In genomic region chr2L:9449257-9449972, dm6 we compare ENCODE assay signal across 1 fruit fly cellular context.
TF ChIP-seq lines count a peak whose summit lies in the region.

No protein-coding gene starts in this region.

TF ChIP-seq in whole organism, embryonic, 481 proteins besides CTCF, POLR2A, EP300 and RAD21 (continued from another document and continues in another):
- TF ChIP-seq Aef1 (GFP tag; IDR thresholded peaks at IDR 0.05; lab: Robert Waterston, UW) (peak; percentile 91), al (GFP tag; IDR thresholded peaks at IDR 0.05; lab: Robert Waterston, UW) (peak; percentile 94), E2f1 (GFP tag; IDR thresholded peaks at IDR 0.05; lab: Robert Waterston, UW) (peak; percentile 94), CG18619 (GFP tag; optimal IDR thresholded peaks at IDR 0.05; lab: Kevin White, UChicago) (peak; percentile 98), chif (GFP tag; optimal IDR thresholded peaks at IDR 0.05; lab: Kevin White, UChicago) (peak; percentile 62 to 85), CkIIα-i1 (GFP tag; IDR thresholded peaks at IDR 0.05; lab: Robert Waterston, UW) (peak; percentile 49; the same call in 1 of the 2 replicates), cad (GFP tag; optimal IDR thresholded peaks at IDR 0.05; lab: Kevin White, UChicago) (no peak), Vsx1 (GFP tag; optimal IDR thresholded peaks at IDR 0.05; lab: Kevin White, UChicago) (peak; percentile 92), CG10654 (GFP tag; optimal IDR thresholded peaks at IDR 0.05; lab: Kevin White, UChicago) (peak; percentile 91), gcm (GFP tag; optimal IDR thresholded peaks at IDR 0.05; lab: Kevin White, UChicago) (peak; percentile 95), sqz (GFP tag; optimal IDR thresholded peaks at IDR 0.05; lab: Kevin White, UChicago) (peak; percentile 87), HLH54F (GFP tag; optimal IDR thresholded peaks at IDR 0.05; lab: Kevin White, UChicago) (peak; percentile 53), CG13296 (GFP tag; optimal IDR thresholded peaks at IDR 0.05; lab: Kevin White, UChicago) (peak; percentile 93), CG15073 (GFP tag; optimal IDR thresholded peaks at IDR 0.05; lab: Kevin White, UChicago) (peak; percentile 56), wor (GFP tag; IDR thresholded peaks at IDR 0.05; lab: Robert Waterston, UW) (peak; percentile 90), CG9932 (GFP tag; IDR thresholded peaks at IDR 0.05; lab: Robert Waterston, UW) (peak; percentile 96), GATAe (GFP tag; conservative IDR thresholded peaks at IDR 0.05; lab: Robert Waterston, UW) (peak; percentile 87), cwo (GFP tag; optimal IDR thresholded peaks at IDR 0.05; lab: Kevin White, UChicago) (peak; percentile 91), CG1233 (GFP tag; optimal IDR thresholded peaks at IDR 0.05; lab: Kevin White, UChicago) (peak; percentile 95), CG13424 (tag; optimal IDR thresholded peaks at IDR 0.05; lab: Kevin White, UChicago) (peak; percentile 97), NFAT (GFP tag; IDR thresholded peaks at IDR 0.05; lab: Robert Waterston, UW) (peak; percentile 89), Meics (GFP tag; optimal IDR thresholded peaks at IDR 0.05; lab: Kevin White, UChicago) (peak; percentile 93), CG2875 (GFP tag; optimal IDR thresholded peaks at IDR 0.05; lab: Kevin White, UChicago) (peak; percentile 93), Dbx (GFP tag; IDR thresholded peaks at IDR 0.05; lab: Robert Waterston, UW) (peak; percentile 92), CG15696 (tag; optimal IDR thresholded peaks at IDR 0.05; lab: Kevin White, UChicago) (peak; percentile 98), fd96Cb (tag; optimal IDR thresholded peaks at IDR 0.05; lab: Kevin White, UChicago) (peak; percentile 97), sna (GFP tag; IDR thresholded peaks at IDR 0.05; lab: Robert Waterston, UW; ENCODE audit: partially characterized antibody) (no peak), CG14860 (GFP tag; IDR thresholded peaks at IDR 0.05; lab: Robert Waterston, UW; ENCODE audit: partially characterized antibody) (no peak), sr (GFP tag; IDR thresholded peaks at IDR 0.05; lab: Robert Waterston, UW) (peak; percentile 36; the same call in 2 of the 3 replicates), dati (GFP tag; IDR thresholded peaks at IDR 0.05; lab: Robert Waterston, UW) (peak; percentile 86), ase (GFP tag; IDR thresholded peaks at IDR 0.05; lab: Robert Waterston, UW) (peak; percentile 91), hbn (GFP tag; IDR thresholded peaks at IDR 0.05; lab: Robert Waterston, UW; ENCODE audit: partially characterized antibody) (no peak), CG30020 (tag; optimal IDR thresholded peaks at IDR 0.05; lab: Kevin White, UChicago) (peak; percentile 86), amos (GFP tag; IDR thresholded peaks at IDR 0.05; lab: Robert Waterston, UW; ENCODE audit: partially characterized antibody) (peak; percentile 37), CG12219 (GFP tag; optimal IDR thresholded peaks at IDR 0.05; lab: Kevin White, UChicago) (peak; percentile 94), bigmax (GFP tag; optimal IDR thresholded peaks at IDR 0.05; lab: Kevin White, UChicago) (no peak), dimm (GFP tag; IDR thresholded peaks at IDR 0.05; lab: Robert Waterston, UW) (peak; percentile 84), CG6272 (GFP tag; IDR thresholded peaks at IDR 0.05; lab: Robert Waterston, UW) (peak; percentile 94), fru (optimal IDR thresholded peaks at IDR 0.05; lab: Kevin White, UChicago) (no peak), CG7357 (GFP tag; IDR thresholded peaks at IDR 0.05; lab: Robert Waterston, UW) (peak; percentile 93), CG13775 (GFP tag; optimal IDR thresholded peaks at IDR 0.05; lab: Kevin White, UChicago) (peak; percentile 96), gt (GFP tag; IDR thresholded peaks at IDR 0.05; lab: Robert Waterston, UW) (peak; percentile 88), CG7839 (tag; optimal IDR thresholded peaks at IDR 0.05; lab: Kevin White, UChicago) (peak; percentile 97), Gug (GFP tag; IDR thresholded peaks at IDR 0.05; lab: Robert Waterston, UW) (peak; percentile 92), usp (GFP tag; optimal IDR thresholded peaks at IDR 0.05; lab: Kevin White, UChicago) (no peak), cg (GFP tag; optimal IDR thresholded peaks at IDR 0.05; lab: Kevin White, UChicago) (peak; percentile 88), ro (GFP tag; IDR thresholded peaks at IDR 0.05; lab: Robert Waterston, UW) (peak; percentile 87), Ets97D (GFP tag; optimal IDR thresholded peaks at IDR 0.05; lab: Kevin White, UChicago) (no peak), MESR4 (GFP tag; optimal IDR thresholded peaks at IDR 0.05; lab: Kevin White, UChicago) (peak; percentile 14), CG12744 (GFP tag; optimal IDR thresholded peaks at IDR 0.05; lab: Kevin White, UChicago) (peak; percentile 74), vfl (GFP tag; optimal IDR thresholded peaks at IDR 0.05; lab: Kevin White, UChicago) (peak; percentile 75), CG17802 (tag; optimal IDR thresholded peaks at IDR 0.05; lab: Kevin White, UChicago) (peak; percentile 62), Antp (GFP tag; optimal IDR thresholded peaks at IDR 0.05; lab: Kevin White, UChicago) (peak; percentile 82), bcd (GFP tag; optimal IDR thresholded peaks at IDR 0.05; lab: Kevin White, UChicago) (peak; percentile 94), dmrt11E (tag; optimal IDR thresholded peaks at IDR 0.05; lab: Kevin White, UChicago) (peak; percentile 99), CG1603 (tag; optimal IDR thresholded peaks at IDR 0.05; lab: Kevin White, UChicago) (peak; percentile 81), zf30C (GFP tag; optimal IDR thresholded peaks at IDR 0.05; lab: Kevin White, UChicago) (peak; percentile 100), pho (GFP tag; optimal IDR thresholded peaks at IDR 0.05; lab: Kevin White, UChicago) (peak; percentile 72), CG31365 (tag; optimal IDR thresholded peaks at IDR 0.05; lab: Kevin White, UChicago) (peak; percentile 62), insv (GFP tag; optimal IDR thresholded peaks at IDR 0.05; lab: Kevin White, UChicago) (peak in 1 of 2 experiments; percentile 79), Six4 (GFP tag; optimal IDR thresholded peaks at IDR 0.05; lab: Kevin White, UChicago) (peak; percentile 95), Fer3 (tag; optimal IDR thresholded peaks at IDR 0.05; lab: Kevin White, UChicago) (peak; percentile 87), Sox100B (GFP tag; optimal IDR thresholded peaks at IDR 0.05; lab: Kevin White, UChicago) (peak; percentile 98), CG2202 (tag; optimal IDR thresholded peaks at IDR 0.05; lab: Kevin White, UChicago) (peak; percentile 97), Doc3 (GFP tag; IDR thresholded peaks at IDR 0.05; lab: Robert Waterston, UW; ENCODE audit: partially characterized antibody) (no peak), bsh (GFP tag; optimal IDR thresholded peaks at IDR 0.05; lab: Kevin White, UChicago) (peak; percentile 89 to 94), br (optimal IDR thresholded peaks at IDR 0.05; lab: Kevin White, UChicago) (no peak), dm (GFP tag; optimal IDR thresholded peaks at IDR 0.05; lab: Kevin White, UChicago) (no peak), tup (GFP tag; optimal IDR thresholded peaks at IDR 0.05; lab: Kevin White, UChicago) (peak; percentile 66), Chrac-16 (GFP tag; optimal IDR thresholded peaks at IDR 0.05; lab: Kevin White, UChicago) (peak; percentile 95), jing (GFP tag; optimal IDR thresholded peaks at IDR 0.05; lab: Kevin White, UChicago) (peak; percentile 96), CG10147 (GFP tag; optimal IDR thresholded peaks at IDR 0.05; lab: Kevin White, UChicago) (peak; percentile 91), Dref (GFP tag; IDR thresholded peaks at IDR 0.05; lab: Robert Waterston, UW) (no peak), slou (GFP tag; optimal IDR thresholded peaks at IDR 0.05; lab: Kevin White, UChicago) (peak; percentile 95), bab2 (GFP tag; optimal IDR thresholded peaks at IDR 0.05; lab: Kevin White, UChicago) (peak; percentile 68), Jarid2 (GFP tag; optimal IDR thresholded peaks at IDR 0.05; lab: Kevin White, UChicago) (peak; percentile 94), CG33557 (GFP tag; optimal IDR thresholded peaks at IDR 0.05; lab: Kevin White, UChicago) (peak; percentile 98), Lim3 (GFP tag; IDR thresholded peaks at IDR 0.05; lab: Robert Waterston, UW) (peak; percentile 93), pb (GFP tag; optimal IDR thresholded peaks at IDR 0.05; lab: Kevin White, UChicago) (peak; percentile 69), dmrt99B (tag; optimal IDR thresholded peaks at IDR 0.05; lab: Kevin White, UChicago) (peak; percentile 98), CG3847 (GFP tag; IDR thresholded peaks at IDR 0.05; lab: Robert Waterston, UW) (peak; percentile 97), nau (GFP tag; optimal IDR thresholded peaks at IDR 0.05; lab: Kevin White, UChicago) (peak; percentile 84), E2f2 (GFP tag; IDR thresholded peaks at IDR 0.05; lab: Robert Waterston, UW) (peak; percentile 82), CG7271 (tag; optimal IDR thresholded peaks at IDR 0.05; lab: Kevin White, UChicago) (peak; percentile 75), ssp (GFP tag; IDR thresholded peaks at IDR 0.05; lab: Robert Waterston, UW) (peak; percentile 91), Oaz (GFP tag; IDR thresholded peaks at IDR 0.05; lab: Robert Waterston, UW) (peak; percentile 90), Dp (GFP tag; optimal IDR thresholded peaks at IDR 0.05; lab: Kevin White, UChicago) (peak; percentile 7), Dip3 (GFP tag; optimal IDR thresholded peaks at IDR 0.05; lab: Kevin White, UChicago) (peak; percentile 87), CG4617 (GFP tag; optimal IDR thresholded peaks at IDR 0.05; lab: Kevin White, UChicago; ENCODE audit: borderline replicate concordance) (peak; percentile 84), CG2120 (GFP tag; optimal IDR thresholded peaks at IDR 0.05; lab: Kevin White, UChicago) (peak; percentile 88), tll (GFP tag; optimal IDR thresholded peaks at IDR 0.05; lab: Kevin White, UChicago) (peak; percentile 53 to 77), CG17328 (GFP tag; IDR thresholded peaks at IDR 0.05; lab: Robert Waterston, UW) (peak; percentile 93), pzg (GFP tag; optimal IDR thresholded peaks at IDR 0.05; lab: Kevin White, UChicago) (peak; percentile 8), nerfin-1 (tag; optimal IDR thresholded peaks at IDR 0.05; lab: Kevin White, UChicago) (peak; percentile 95), CG4730 (GFP tag; IDR thresholded peaks at IDR 0.05; lab: Robert Waterston, UW) (peak; percentile 89), HHEX (GFP tag; optimal IDR thresholded peaks at IDR 0.05; lab: Kevin White, UChicago) (peak; percentile 96), CG11247 (GFP tag; IDR thresholded peaks at IDR 0.05; lab: Robert Waterston, UW) (peak; percentile 91), ttk (GFP tag; IDR thresholded peaks at IDR 0.05; lab: Robert Waterston, UW) (peak; percentile 93), trem (tag; optimal IDR thresholded peaks at IDR 0.05; lab: Kevin White, UChicago) (peak; percentile 93), unpg (GFP tag; optimal IDR thresholded peaks at IDR 0.05; lab: Kevin White, UChicago) (peak; percentile 91), ara (GFP tag; IDR thresholded peaks at IDR 0.05; lab: Robert Waterston, UW) (peak; percentile 95), CHES-1-like (GFP tag; optimal IDR thresholded peaks at IDR 0.05; lab: Kevin White, UChicago) (peak; percentile 11), rib (GFP tag; IDR thresholded peaks at IDR 0.05; lab: Robert Waterston, UW) (peak; percentile 85), CG2712 (tag; optimal IDR thresholded peaks at IDR 0.05; lab: Kevin White, UChicago) (peak; percentile 98), CrebB (tag; optimal IDR thresholded peaks at IDR 0.05; lab: Kevin White, UChicago) (peak; percentile 75), CG3407 (GFP tag; optimal IDR thresholded peaks at IDR 0.05; lab: Kevin White, UChicago) (peak; percentile 85), gcm2 (GFP tag; optimal IDR thresholded peaks at IDR 0.05; lab: Kevin White, UChicago) (peak; percentile 92), CG8924 (tag; optimal IDR thresholded peaks at IDR 0.05; lab: Kevin White, UChicago) (peak; percentile 97), Taf1 (GFP tag; IDR thresholded peaks at IDR 0.05; lab: Robert Waterston, UW) (peak; percentile 92), Rx (GFP tag; IDR thresholded peaks at IDR 0.05; lab: Robert Waterston, UW) (peak; percentile 92), CG3838 (GFP tag; optimal IDR thresholded peaks at IDR 0.05; lab: Kevin White, UChicago) (peak; percentile 75), en (GFP tag; optimal IDR thresholded peaks at IDR 0.05; lab: Kevin White, UChicago) (peak; percentile 50), CG2199 (GFP tag; IDR thresholded peaks at IDR 0.05; lab: Robert Waterston, UW) (peak; percentile 82; the same call in 2 of the 3 replicates), caup (GFP tag; optimal IDR thresholded peaks at IDR 0.05; lab: Kevin White, UChicago; ENCODE audit: severe bottlenecking) (peak; percentile 93), CG16863 (GFP tag; optimal IDR thresholded peaks at IDR 0.05; lab: Kevin White, UChicago) (peak; percentile 51), CG12299 (tag; optimal IDR thresholded peaks at IDR 0.05; lab: Kevin White, UChicago) (peak; percentile 93), CG14710 (tag; optimal IDR thresholded peaks at IDR 0.05; lab: Kevin White, UChicago) (peak; percentile 95), onecut (GFP tag; IDR thresholded peaks at IDR 0.05; lab: Robert Waterston, UW) (peak; percentile 90), CG2678 (tag; optimal IDR thresholded peaks at IDR 0.05; lab: Kevin White, UChicago) (peak; percentile 97), wek (GFP tag; optimal IDR thresholded peaks at IDR 0.05; lab: Kevin White, UChicago) (peak; percentile 43), Drgx (GFP tag; IDR thresholded peaks at IDR 0.05; lab: Robert Waterston, UW) (peak; percentile 94), CG8089 (GFP tag; optimal IDR thresholded peaks at IDR 0.05; lab: Kevin White, UChicago) (peak; percentile 65), scrt (GFP tag; optimal IDR thresholded peaks at IDR 0.05; lab: Kevin White, UChicago) (peak; percentile 88), TFAM (GFP tag; optimal IDR thresholded peaks at IDR 0.05; lab: Kevin White, UChicago) (peak; percentile 76), CG15601 (tag; optimal IDR thresholded peaks at IDR 0.05; lab: Kevin White, UChicago) (peak; percentile 94), Deaf1 (tag; optimal IDR thresholded peaks at IDR 0.05; lab: Kevin White, UChicago) (peak; percentile 78), sd (tag; optimal IDR thresholded peaks at IDR 0.05; lab: Kevin White, UChicago) (peak; percentile 79), CG10209 (GFP tag; optimal IDR thresholded peaks at IDR 0.05; lab: Kevin White, UChicago) (peak; percentile 98), ham (GFP tag; IDR thresholded peaks at IDR 0.05; lab: Robert Waterston, UW) (peak; percentile 83), CG2116 (GFP tag; optimal IDR thresholded peaks at IDR 0.05; lab: Kevin White, UChicago) (peak; percentile 77), CG11456 (GFP tag; IDR thresholded peaks at IDR 0.05; lab: Robert Waterston, UW) (peak; percentile 92), CG10979 (tag; optimal IDR thresholded peaks at IDR 0.05; lab: Kevin White, UChicago) (peak; percentile 98)
